Worm (Caenorhabditis elegans) whole organism, dauer: ENCODE measurements around the gene F53E10.1.
"Not testable (repeated sequence)": the region's sequence is repeated elsewhere in the genome, so short reads cannot be mapped to it uniquely, and the experiment has no call there.

Experiments
- unc-62 ChIP-seq: sonication (generic microtip); optimal IDR thresholded peaks from 2 replicates; lab custom pipeline; 2017; ENCODE audit warnings: missing biosample characterization, missing genetic modification reagents, missing genetic modification characterization

The F53E10.1 gene

DNA sequence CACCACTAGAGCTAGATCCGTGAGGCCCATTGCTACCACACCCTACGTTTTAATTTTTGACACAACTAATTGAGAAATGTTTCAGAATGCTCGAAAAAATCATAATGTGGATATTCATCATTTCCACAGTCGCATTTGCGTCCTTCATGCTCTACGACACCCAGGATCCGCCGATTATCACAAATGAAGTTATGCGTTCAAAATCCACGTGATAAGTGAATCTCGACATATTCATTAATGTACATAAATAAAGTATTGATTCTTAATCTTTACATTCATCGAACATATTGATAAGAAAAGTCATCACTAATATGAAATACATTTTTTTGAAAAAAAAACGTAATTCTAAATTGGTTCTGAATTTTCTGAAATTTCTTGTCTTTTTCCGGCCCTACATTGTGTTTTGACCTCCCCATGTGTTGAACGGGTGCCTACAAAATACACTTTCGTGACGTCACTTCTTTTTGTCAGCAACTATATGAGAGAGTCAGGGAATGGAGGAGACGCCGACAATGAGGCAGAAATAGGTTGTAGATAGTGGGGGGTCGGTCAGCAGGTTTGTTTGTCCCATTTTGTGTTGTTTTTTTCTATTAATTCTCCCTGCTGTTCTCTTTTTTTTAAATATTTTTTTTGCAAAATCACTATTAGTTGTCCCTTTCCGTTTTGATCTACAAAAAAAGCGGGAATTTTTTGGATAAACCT, at the start of gene F53E10.1:
Gene F53E10.1, plus strand, starts transcription at position 325 of the 702 bp plus-strand sequence.
- no peak for TF ChIP-seq unc-62 (GFP tag; lab: Kevin White, UChicago)

ce11 chrV:2565525-2565924, 49.6 kb upstream of the F53E10.1 start, which contains the start of gene Y45G12C.1:
Gene Y45G12C.1, plus strand, starts transcription at chrV:2565683.
- no peak for TF ChIP-seq unc-62 (GFP tag; lab: Kevin White, UChicago)

DNA sequence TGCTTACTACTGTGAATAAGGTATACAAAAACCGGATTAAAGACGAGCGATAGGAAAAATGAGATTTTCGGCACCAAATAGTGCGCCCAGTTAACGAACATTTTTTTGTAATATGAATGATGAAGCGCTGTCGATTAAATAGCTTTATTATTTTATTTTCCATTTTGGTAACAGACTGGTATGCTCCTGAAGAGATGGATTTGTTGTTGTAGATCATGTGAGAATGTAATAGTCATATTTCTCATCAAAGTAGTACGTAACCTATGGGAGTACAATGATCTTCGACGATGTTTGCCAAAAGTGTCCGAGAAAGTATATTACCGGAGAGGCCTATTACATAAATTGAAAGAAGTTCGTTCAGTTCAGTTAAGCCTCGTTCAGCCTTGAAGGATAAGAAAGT, 44.5 kb upstream of the F53E10.1 start, which contains the start of gene srj-19:
Gene srj-19, minus strand, starts transcription at position 101 of the 400 bp plus-strand sequence.
- no peak for TF ChIP-seq unc-62 (GFP tag; lab: Kevin White, UChicago)

DNA sequence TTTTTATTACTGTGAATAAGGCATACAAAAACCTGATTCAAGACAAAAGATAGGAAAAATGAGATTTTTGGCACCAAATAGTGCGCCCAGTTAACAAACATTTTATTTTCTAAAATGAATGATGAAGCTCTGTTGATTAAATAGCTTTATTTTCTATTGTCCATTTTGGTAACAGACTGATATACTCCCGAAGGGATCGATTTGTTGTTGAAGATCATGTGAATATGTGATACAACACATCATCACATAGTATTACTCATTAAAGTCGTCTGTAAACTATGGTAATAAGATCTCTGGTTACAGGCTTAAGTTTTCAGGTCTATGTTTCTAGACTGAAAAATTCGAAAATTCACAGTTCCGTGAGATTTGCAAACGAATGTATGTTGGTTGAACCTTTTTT, 42.0 kb upstream of the F53E10.1 start, which contains the start of gene srj-20:
Gene srj-20, minus strand, starts transcription at position 101 of the 400 bp plus-strand sequence.
- TF ChIP-seq unc-62 (GFP tag; lab: Kevin White, UChicago): no peak

- no peak for TF ChIP-seq unc-62 (GFP tag; lab: Kevin White, UChicago)
Observed at ce11 chrV:2573881-2574280, 41.2 kb upstream of the F53E10.1 start, which contains the start of gene nhr-290. Gene nhr-290, plus strand, starts transcription at chrV:2574181.

DNA sequence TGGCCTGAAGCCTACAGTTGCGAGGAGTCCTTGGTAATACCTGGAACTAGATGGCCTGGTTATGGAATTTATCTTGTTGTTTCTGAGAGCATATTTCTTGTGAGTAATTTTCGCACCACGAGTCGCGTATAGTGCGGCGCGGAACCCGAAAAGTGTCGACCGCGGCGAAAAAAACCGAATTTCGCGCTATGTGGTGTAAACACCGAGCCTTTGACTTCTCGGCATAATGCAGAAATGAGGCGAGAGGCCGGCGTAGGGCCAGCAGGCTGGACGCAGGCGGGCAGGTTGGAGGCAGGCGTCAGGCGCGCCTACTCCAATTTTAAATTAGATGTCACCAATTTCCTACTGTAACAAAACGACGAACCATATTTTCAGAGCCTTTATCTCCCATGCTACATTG, 39.4 kb upstream of the F53E10.1 start:
- TF ChIP-seq unc-62 (GFP tag; lab: Kevin White, UChicago): no peak

DNA sequence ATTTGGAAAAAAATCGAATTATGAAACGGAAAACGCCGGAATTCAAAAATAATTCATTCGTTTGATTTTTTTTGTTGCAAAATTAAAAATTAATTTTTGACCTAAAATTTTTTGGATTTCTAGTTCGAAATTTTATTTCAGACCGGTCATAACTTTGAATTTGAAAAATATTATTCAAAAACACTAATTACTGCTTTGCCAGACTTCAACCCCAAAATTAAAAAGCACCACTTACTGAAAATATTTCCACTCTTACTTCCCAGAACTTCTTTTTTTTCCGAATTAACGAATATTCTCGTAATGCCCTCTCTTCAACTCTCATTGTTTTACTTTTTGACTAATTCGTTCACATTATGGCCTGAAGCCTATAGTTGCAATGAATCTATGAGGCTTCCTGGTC, 37.5 kb upstream of the F53E10.1 start, which contains the start of gene srt-4:
Gene srt-4, plus strand, starts transcription at position 301 of the 400 bp plus-strand sequence.
- TF ChIP-seq unc-62 (GFP tag; lab: Kevin White, UChicago): no peak

DNA sequence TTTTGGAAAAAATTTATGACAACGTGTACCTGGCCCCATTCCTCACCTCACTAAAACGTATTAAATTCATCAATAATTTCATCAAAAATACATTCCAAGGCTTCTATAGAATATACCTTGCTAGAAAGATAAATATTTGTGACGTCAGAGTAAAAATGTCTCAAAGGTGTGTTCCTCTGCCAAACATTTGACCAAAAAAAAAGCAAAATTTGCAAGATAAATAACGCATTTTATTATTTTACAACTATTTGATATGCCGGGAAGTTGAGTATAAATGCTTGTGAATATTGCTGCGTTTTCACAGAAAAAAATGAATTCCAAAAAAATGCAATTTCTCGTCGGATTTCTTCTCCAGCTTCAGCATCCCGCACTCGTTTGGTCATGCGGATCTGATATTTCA, 34.5 kb upstream of the F53E10.1 start, which contains the start of gene C29G2.3:
Gene C29G2.3, plus strand, starts transcription at position 301 of the 400 bp plus-strand sequence.
- no peak for TF ChIP-seq unc-62 (GFP tag; lab: Kevin White, UChicago)

DNA sequence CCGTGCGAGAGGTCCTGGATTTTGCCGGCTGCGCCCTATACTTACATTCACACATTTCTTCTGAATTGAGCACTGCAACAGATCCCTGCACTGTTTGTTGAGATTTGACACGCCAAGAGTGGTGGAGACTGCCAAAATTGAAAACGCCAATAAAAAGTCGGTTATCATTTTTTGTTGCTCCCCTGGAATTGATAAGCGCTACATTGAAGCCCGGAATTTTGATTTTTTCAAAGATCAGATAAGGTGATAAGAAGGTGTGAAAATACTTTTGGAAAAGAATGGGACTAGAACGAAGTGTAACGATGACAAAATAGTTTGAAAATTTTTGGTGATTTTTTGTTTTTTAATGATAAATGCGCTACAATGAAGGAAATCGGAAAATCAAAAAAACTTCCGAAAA, 29.4 kb upstream of the F53E10.1 start, which contains the start of gene C29G2.6:
Gene C29G2.6, minus strand, starts transcription at position 182 of the 400 bp plus-strand sequence.
- no peak for TF ChIP-seq unc-62 (GFP tag; lab: Kevin White, UChicago)

ce11 chrV:2589834-2590233, 25.3 kb upstream of the F53E10.1 start:
- no peak for TF ChIP-seq unc-62 (GFP tag; lab: Kevin White, UChicago)

- no peak for TF ChIP-seq unc-62 (GFP tag; lab: Kevin White, UChicago)
Observed at ce11 chrV:2592173-2592676, 22.9 kb upstream of the F53E10.1 start, which contains the start of gene irg-3. Gene irg-3, plus strand, starts transcription at chrV:2592591.

- no peak for TF ChIP-seq unc-62 (GFP tag; lab: Kevin White, UChicago)
Observed at ce11 chrV:2595720-2596119, 19.4 kb upstream of the F53E10.1 start.

DNA sequence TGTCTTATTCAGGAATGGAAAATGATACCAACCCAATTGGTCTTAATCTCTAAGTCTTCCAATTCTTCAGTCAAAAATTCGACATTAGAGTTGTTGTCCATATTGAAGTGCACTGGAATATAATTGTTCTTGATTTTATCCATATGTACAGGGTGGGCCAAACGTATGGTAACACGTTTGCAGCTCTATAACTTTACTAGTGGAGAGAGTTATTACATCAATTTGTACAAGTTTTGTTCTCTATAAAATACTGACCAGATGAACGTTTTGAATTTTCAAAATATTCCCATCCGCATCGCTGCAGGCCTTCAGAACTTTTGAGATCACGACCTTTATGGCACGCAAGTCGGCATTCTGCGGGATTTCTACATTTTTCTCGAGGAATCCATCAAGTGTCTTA, 16.3 kb upstream of the F53E10.1 start, which contains the start of gene F53E10.5:
Gene F53E10.5, minus strand, starts transcription at position 101 of the 400 bp plus-strand sequence.
- not testable (repeated sequence) for TF ChIP-seq unc-62 (GFP tag; lab: Kevin White, UChicago)

DNA sequence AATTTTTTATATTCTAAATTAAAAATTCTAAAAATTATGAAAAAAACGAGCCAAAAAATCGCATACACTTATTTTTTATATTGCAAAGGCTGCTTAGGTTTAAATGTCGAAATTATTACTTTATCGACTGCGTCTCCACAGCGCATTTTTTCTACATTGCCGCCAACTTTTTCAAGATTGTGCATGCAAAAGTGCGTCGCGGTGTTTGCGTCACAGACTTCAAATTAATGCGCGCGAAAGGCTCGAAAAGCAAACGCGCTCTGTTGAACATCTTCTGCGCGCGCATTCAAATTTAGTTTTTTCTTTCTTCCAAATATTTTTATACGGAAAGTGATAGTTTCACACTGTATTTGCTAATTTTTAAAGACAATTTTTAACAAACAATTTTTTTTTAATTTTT, 14.6 kb upstream of the F53E10.1 start:
- TF ChIP-seq unc-62 (GFP tag; lab: Kevin White, UChicago): no peak

- no peak for TF ChIP-seq unc-62 (GFP tag; lab: Kevin White, UChicago)
Observed at ce11 chrV:2601817-2602216, 13.3 kb upstream of the F53E10.1 start.

DNA sequence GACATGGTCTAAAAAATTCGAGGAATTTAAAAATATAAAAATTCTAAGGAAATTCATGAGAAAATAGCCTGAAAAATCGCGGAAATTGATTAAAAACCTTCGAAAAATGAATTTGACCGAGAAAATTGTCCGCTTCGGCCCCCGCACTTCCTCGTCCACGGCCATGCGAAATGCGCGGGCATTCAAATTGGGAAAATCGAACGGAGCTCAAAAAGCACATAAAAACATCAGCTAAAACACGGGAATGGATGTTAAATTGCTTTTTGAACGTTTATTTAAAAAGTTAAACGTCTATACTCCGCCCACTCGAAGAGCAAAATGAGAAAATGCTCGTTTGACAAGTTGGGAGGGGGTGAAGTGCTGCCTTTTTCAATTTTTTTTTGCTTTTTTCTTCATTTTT, 12.1 kb upstream of the F53E10.1 start, which contains the start of gene F53E10.6:
Gene F53E10.6, minus strand, starts transcription at position 8 of the 400 bp plus-strand sequence.
- TF ChIP-seq unc-62 (GFP tag; lab: Kevin White, UChicago): no peak
